Worm (Caenorhabditis elegans) whole organism, late embryonic: ENCODE results near the gene clec-3.

Experiments used
- F13H6.1 ChIP-seq: sonication (generic microtip); optimal IDR thresholded peaks from 2 replicates; lab custom pipeline; 2016; ENCODE audit warnings: missing genetic modification characterization, missing compliant biosample characterization
- K09A11.1 ChIP-seq: sonication (generic microtip); optimal IDR thresholded peaks from 2 replicates; lab custom pipeline; 2017; ENCODE audit warnings: antibody characterized with exemption, mild to moderate bottlenecking, missing genetic modification characterization, missing compliant biosample characterization; ENCODE audit not compliant: insufficient read depth
- T23F11.4 ChIP-seq: fragments of 200-800 bp; sonication (Bioruptor generic); optimal IDR thresholded peaks from 2 replicates; lab custom pipeline; 2018; ENCODE audit warnings: mild to moderate bottlenecking, missing genetic modification characterization, missing compliant biosample characterization
- Y22D7AL.16 ChIP-seq: sonication (generic microtip); optimal IDR thresholded peaks from 2 replicates; lab custom pipeline; 2016; ENCODE audit warnings: missing genetic modification characterization, missing compliant biosample characterization
- ahr-1 ChIP-seq: sonication (generic microtip); optimal IDR thresholded peaks from 2 replicates; lab custom pipeline; 2016; ENCODE audit warnings: missing genetic modification characterization, missing compliant biosample characterization
- ama-1 ChIP-seq: fragments of 150-350 bp; optimal IDR thresholded peaks from 2 replicates; lab custom pipeline; 2014
- ceh-18 ChIP-seq: sonication (generic microtip); optimal IDR thresholded peaks from 2 replicates; lab custom pipeline; 2016; ENCODE audit warnings: missing genetic modification characterization, missing compliant biosample characterization
- ceh-19 ChIP-seq: fragments of 200-800 bp; sonication (Bioruptor generic); optimal IDR thresholded peaks from 2 replicates; lab custom pipeline; 2018; ENCODE audit warnings: mild to moderate bottlenecking, missing genetic modification characterization, missing compliant biosample characterization
- ceh-2 ChIP-seq: sonication (generic microtip); optimal IDR thresholded peaks from 2 replicates; lab custom pipeline; 2016; ENCODE audit warnings: missing genotype, missing genetic modification characterization, missing compliant biosample characterization
- ceh-22 ChIP-seq: sonication (generic microtip); optimal IDR thresholded peaks from 2 replicates; lab custom pipeline; 2017; ENCODE audit warnings: missing biosample characterization, missing genetic modification characterization
- ceh-24 ChIP-seq: sonication (generic microtip); optimal IDR thresholded peaks from 2 replicates; lab custom pipeline; 2016; ENCODE audit warnings: mild to moderate bottlenecking, missing genetic modification characterization, missing compliant biosample characterization
- ceh-31 ChIP-seq: sonication (generic microtip); optimal IDR thresholded peaks from 2 replicates; lab custom pipeline; 2016; ENCODE audit warnings: missing genetic modification characterization, missing compliant biosample characterization
- ceh-34 ChIP-seq: sonication (generic microtip); optimal IDR thresholded peaks from 2 replicates; lab custom pipeline; 2016; ENCODE audit warnings: mild to moderate bottlenecking, missing genetic modification characterization, missing compliant biosample characterization
- ceh-9 ChIP-seq: sonication (generic microtip); optimal IDR thresholded peaks from 2 replicates; lab custom pipeline; 2016; ENCODE audit warnings: mild to moderate bottlenecking, missing genetic modification characterization, inconsistent platforms, missing compliant biosample characterization
- che-1 ChIP-seq: sonication (generic microtip); optimal IDR thresholded peaks from 2 replicates; lab custom pipeline; 2016; ENCODE audit warnings: mild to moderate bottlenecking, missing genetic modification characterization, missing compliant biosample characterization
- dve-1 ChIP-seq: sonication (generic microtip); optimal IDR thresholded peaks from 2 replicates; lab custom pipeline; 2017; ENCODE audit warnings: antibody characterized with exemption, mild to moderate bottlenecking, missing genetic modification characterization, missing compliant biosample characterization
- elt-2 ChIP-seq: sonication (generic microtip); optimal IDR thresholded peaks from 2 replicates; lab custom pipeline; 2016; ENCODE audit warnings: missing genetic modification reagents, missing genetic modification characterization, missing compliant biosample characterization
- elt-4 ChIP-seq: sonication (generic microtip); optimal IDR thresholded peaks from 2 replicates; lab custom pipeline; 2016; ENCODE audit warnings: missing genetic modification characterization, missing compliant biosample characterization
- fax-1 ChIP-seq: sonication (generic microtip); optimal IDR thresholded peaks from 2 replicates; lab custom pipeline; 2016; ENCODE audit warnings: missing genotype, missing genetic modification characterization, missing compliant biosample characterization
- gmeb-2 ChIP-seq: sonication (generic microtip); optimal IDR thresholded peaks from 2 replicates; lab custom pipeline; 2016; ENCODE audit warnings: missing genetic modification characterization, inconsistent platforms, missing compliant biosample characterization
- hlh-13 ChIP-seq: fragments of 200-800 bp; sonication (Bioruptor generic); optimal IDR thresholded peaks from 2 replicates; lab custom pipeline; 2018; ENCODE audit warnings: mild to moderate bottlenecking, missing genetic modification characterization, missing compliant biosample characterization
- hlh-30 ChIP-seq: sonication (generic microtip); optimal IDR thresholded peaks from 2 replicates; lab custom pipeline; 2017; ENCODE audit warnings: antibody characterized with exemption, missing genetic modification characterization, missing compliant biosample characterization; ENCODE audit not compliant: insufficient read depth
- madf-2 ChIP-seq: sonication (generic microtip); optimal IDR thresholded peaks from 2 replicates; lab custom pipeline; 2017; ENCODE audit warnings: missing genetic modification characterization, missing compliant biosample characterization
- mec-3 ChIP-seq: sonication (generic microtip); optimal IDR thresholded peaks from 2 replicates; lab custom pipeline; 2016; ENCODE audit warnings: borderline replicate concordance, missing genetic modification characterization, missing compliant biosample characterization
- nfya-1 ChIP-seq: sonication (generic microtip); optimal IDR thresholded peaks from 2 replicates; lab custom pipeline; 2017; ENCODE audit warnings: missing genetic modification characterization, mild to moderate bottlenecking, missing compliant biosample characterization, antibody characterized with exemption, moderate library complexity
- nhr-232 ChIP-seq: sonication (generic microtip); optimal IDR thresholded peaks from 2 replicates; lab custom pipeline; 2016; ENCODE audit warnings: missing genetic modification characterization, missing compliant biosample characterization
- npax-4 ChIP-seq: sonication (generic microtip); optimal IDR thresholded peaks from 2 replicates; lab custom pipeline; 2016; ENCODE audit warnings: missing genetic modification characterization, missing compliant biosample characterization
- pax-1 ChIP-seq: fragments of 150-350 bp; optimal IDR thresholded peaks from 2 replicates; lab custom pipeline; 2014; ENCODE audit warnings: missing biosample characterization, missing genetic modification characterization
- pha-2 ChIP-seq: sonication (generic microtip); optimal IDR thresholded peaks from 2 replicates; lab custom pipeline; 2017; ENCODE audit warnings: mild to moderate bottlenecking, missing genetic modification characterization, missing compliant biosample characterization
- pha-4 ChIP-seq: fragments of 150-350 bp; optimal IDR thresholded peaks from 2 replicates; lab custom pipeline; 2018; ENCODE audit warnings: missing biosample characterization, missing genetic modification reagents, missing genetic modification characterization
- pros-1 ChIP-seq: fragments of 150-350 bp; optimal IDR thresholded peaks from 2 replicates; lab custom pipeline; 2014; ENCODE audit warnings: missing biosample characterization, missing genetic modification reagents, missing genetic modification characterization
- sdc-2 ChIP-seq: sonication (generic microtip); optimal IDR thresholded peaks from 2 replicates; lab custom pipeline; 2016; ENCODE audit warnings: missing genotype, missing genetic modification characterization, missing compliant biosample characterization
- sox-4 ChIP-seq: sonication (generic microtip); optimal IDR thresholded peaks from 2 replicates; lab custom pipeline; 2017; ENCODE audit warnings: mild to moderate bottlenecking, missing genetic modification characterization, inconsistent platforms, missing compliant biosample characterization
- tbx-2 ChIP-seq: sonication (generic microtip); optimal IDR thresholded peaks from 2 replicates; lab custom pipeline; 2016; ENCODE audit warnings: missing genetic modification characterization, missing compliant biosample characterization
- tbx-7 ChIP-seq: sonication (generic microtip); optimal IDR thresholded peaks from 2 replicates; lab custom pipeline; 2016; ENCODE audit warnings: missing genotype, missing genetic modification characterization, missing compliant biosample characterization
- ttx-3 ChIP-seq: sonication (generic microtip); optimal IDR thresholded peaks from 2 replicates; lab custom pipeline; 2016; ENCODE audit warnings: missing genetic modification reagents, missing genetic modification characterization, missing compliant biosample characterization
- unc-3 ChIP-seq, 2 experiments: fragments of 200-800 bp in 1 of 2; sonication (Bioruptor generic) in 1 of 2; sonication (generic microtip) in 1 of 2; conservative IDR thresholded peaks in 1 of 2; optimal IDR thresholded peaks in 1 of 2; 2 replicates each; pipeline versions ENCODE4 v1.3.6 to Lab custom; 2016 to 2022; ENCODE audit warnings: missing compliant biosample characterization in 2 of 2, missing genetic modification characterization in 2 of 2, missing genetic modification reagents in 1 of 2
- unc-42 ChIP-seq: sonication (generic microtip); optimal IDR thresholded peaks from 2 replicates; lab custom pipeline; 2016; ENCODE audit warnings: missing genotype, missing genetic modification characterization, missing compliant biosample characterization
- unc-55 ChIP-seq: sonication (generic microtip); optimal IDR thresholded peaks from 2 replicates; lab custom pipeline; 2017; ENCODE audit warnings: missing biosample characterization, missing genetic modification reagents, missing genetic modification characterization
- unc-86 ChIP-seq: sonication (generic microtip); optimal IDR thresholded peaks from 2 replicates; lab custom pipeline; 2016; ENCODE audit warnings: missing genetic modification characterization, missing compliant biosample characterization
- zip-5 ChIP-seq: sonication (generic microtip); optimal IDR thresholded peaks from 2 replicates; lab custom pipeline; 2016; ENCODE audit warnings: missing genetic modification characterization, missing compliant biosample characterization
- ztf-16 ChIP-seq: sonication (generic microtip); optimal IDR thresholded peaks from 2 replicates; lab custom pipeline; 2017; ENCODE audit warnings: missing genetic modification characterization, missing compliant biosample characterization

The clec-3 gene

DNA sequence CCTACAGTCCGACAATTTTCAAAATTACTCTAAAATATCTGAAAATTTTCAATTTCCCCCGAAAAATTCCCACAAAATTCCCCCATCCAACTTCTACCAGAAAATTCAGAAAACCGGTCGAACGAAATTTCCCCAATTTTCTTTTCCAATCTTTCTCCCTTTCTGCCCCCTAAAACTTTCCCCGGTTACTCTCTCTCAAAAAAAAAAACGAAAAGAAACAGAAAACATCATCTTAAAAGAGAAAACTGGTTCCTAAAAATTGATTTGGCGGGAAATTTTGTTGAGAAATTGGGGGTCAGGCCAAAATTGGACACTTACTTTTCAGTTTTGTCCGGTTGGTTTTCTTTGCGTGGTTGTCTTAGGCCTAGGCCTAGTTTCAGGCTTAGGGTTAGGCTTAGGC is 42.1 kb downstream of the clec-3 start:
- no peak for TF ChIP-seq che-1 (tag; lab: Kevin White, UChicago)
- no peak for TF ChIP-seq unc-55 (GFP tag; lab: Kevin White, UChicago)
- TF ChIP-seq ceh-19 (GFP tag; lab: Kevin White, UChicago): no peak
- no peak for TF ChIP-seq Y22D7AL.16 (tag; lab: Kevin White, UChicago)
- TF ChIP-seq nhr-232 (tag; lab: Kevin White, UChicago): no peak
- TF ChIP-seq dve-1 (tag; lab: Kevin White, UChicago): no peak
- TF ChIP-seq pha-4 (tag; lab: Kevin White, UChicago): no peak
- TF ChIP-seq tbx-2: no peak
- TF ChIP-seq elt-2: no peak
- TF ChIP-seq unc-86: no peak
- no peak for TF ChIP-seq ceh-31 (tag; lab: Kevin White, UChicago)
- TF ChIP-seq ama-1: no peak
- no peak for TF ChIP-seq sox-4 (tag; lab: Kevin White, UChicago)
- TF ChIP-seq pha-2 (tag; lab: Kevin White, UChicago): no peak
- TF ChIP-seq hlh-13 (GFP tag; lab: Kevin White, UChicago): no peak
- no peak for TF ChIP-seq ceh-34
- TF ChIP-seq K09A11.1 (tag; lab: Kevin White, UChicago): no peak
- TF ChIP-seq unc-3 (GFP tag; conservative IDR thresholded peaks at IDR 0.05; lab: Robert Waterston, UW): no peak
- no peak for TF ChIP-seq unc-3 (tag; optimal IDR thresholded peaks at IDR 0.05; lab: Kevin White, UChicago)
- TF ChIP-seq ceh-9 (tag; lab: Kevin White, UChicago): no peak

DNA sequence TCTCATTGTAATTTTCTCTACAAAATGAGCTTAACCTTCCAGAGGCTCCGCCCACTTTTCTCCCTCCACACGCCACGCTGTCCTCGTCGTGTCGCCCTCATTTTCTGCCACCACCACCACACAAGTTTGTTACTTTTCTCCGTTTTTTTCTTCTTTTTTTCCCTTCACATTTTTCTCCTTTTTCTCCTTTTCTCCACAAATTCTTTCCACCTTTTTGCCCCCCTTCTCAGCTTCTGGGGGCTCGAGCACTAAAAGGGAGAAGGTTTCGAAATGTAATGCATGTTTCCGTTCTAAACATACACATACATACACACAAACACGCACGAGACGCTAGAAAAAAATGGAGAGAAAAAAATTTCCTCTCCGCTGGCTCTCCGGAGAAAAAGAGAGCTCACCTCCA is 43.1 kb downstream of the clec-3 start, which contains the start of gene nhr-88:
Gene nhr-88, plus strand, starts transcription at position 43 of the 400 bp plus-strand sequence.
- TF ChIP-seq zip-5 (tag; lab: Kevin White, UChicago) (no peak), gmeb-2 (tag; lab: Kevin White, UChicago) (no peak), ahr-1 (tag; lab: Kevin White, UChicago) (no peak), unc-42 (tag; lab: Kevin White, UChicago) (peak; percentile 4), sox-4 (tag; lab: Kevin White, UChicago) (peak; percentile 23), sdc-2 (tag; lab: Kevin White, UChicago) (peak; percentile 9), ceh-31 (tag; lab: Kevin White, UChicago) (peak; percentile 36), ceh-22 (no peak), F13H6.1 (tag; lab: Kevin White, UChicago) (no peak)

DNA sequence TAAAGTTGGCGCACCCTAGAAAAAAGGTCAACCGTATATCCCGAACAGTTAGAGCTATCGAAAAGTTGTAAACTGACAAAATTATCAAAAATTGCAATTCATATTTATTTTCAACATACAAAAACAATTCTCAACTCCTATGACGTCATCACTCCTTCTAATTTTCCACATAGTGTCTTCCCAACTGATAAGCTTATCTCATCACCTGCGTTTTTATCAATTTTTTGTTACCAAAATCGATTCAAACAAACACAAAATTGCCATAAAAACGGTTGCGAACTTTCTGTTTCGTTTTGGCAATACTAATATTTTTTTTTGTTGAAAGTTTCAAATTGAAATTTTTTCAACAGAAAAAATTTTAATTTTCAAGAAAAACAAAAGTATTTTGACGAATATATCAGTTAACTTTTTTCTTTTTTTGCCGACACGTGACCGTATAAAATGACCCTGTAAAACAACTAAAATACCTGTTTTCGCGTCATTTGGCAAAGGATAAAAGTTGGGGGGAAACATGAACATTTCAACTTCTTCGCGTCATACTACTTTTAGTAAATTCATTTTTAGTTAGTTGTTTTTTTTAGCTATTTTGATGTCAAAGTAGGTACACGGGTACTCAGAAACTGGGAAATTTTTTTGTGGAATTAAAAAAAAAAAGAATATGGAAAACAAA is 44.0 kb downstream of the clec-3 start:
- TF ChIP-seq gmeb-2 (tag; lab: Kevin White, UChicago) (no peak), elt-2 (peak; percentile 96)

DNA sequence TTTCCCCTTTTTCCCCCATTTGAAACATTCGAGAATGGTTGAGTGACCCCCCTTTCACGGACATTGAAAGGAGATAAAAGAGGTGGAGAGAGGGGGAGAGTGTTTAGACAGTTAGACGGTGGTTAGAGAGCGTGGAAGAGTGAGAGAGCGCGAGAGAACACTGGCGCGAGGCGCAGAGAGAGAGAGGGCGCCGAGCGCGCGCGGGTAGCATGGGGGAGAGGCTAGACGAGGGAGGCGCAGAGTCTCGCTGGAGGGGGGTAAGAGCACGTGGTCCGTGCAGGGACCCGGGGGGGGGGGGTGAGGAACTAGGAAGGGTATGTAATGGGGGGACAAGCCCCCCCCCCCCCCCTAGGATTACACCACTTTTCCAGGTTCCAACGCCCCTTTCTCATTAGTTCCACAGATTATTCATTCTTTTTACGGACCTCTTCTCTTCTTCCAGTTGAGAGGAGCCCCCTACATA is 45.7 kb downstream of the clec-3 start:
- no peak for TF ChIP-seq gmeb-2 (tag; lab: Kevin White, UChicago)
- TF ChIP-seq pax-1: peak; percentile 40
- no peak for TF ChIP-seq fax-1 (tag; lab: Kevin White, UChicago)
- TF ChIP-seq npax-4: no peak
- peak; percentile 78 for TF ChIP-seq nfya-1 (tag; lab: Kevin White, UChicago)
- peak; percentile 87 for TF ChIP-seq pros-1 (tag; lab: Kevin White, UChicago)
- peak; percentile 38 for TF ChIP-seq ttx-3
- TF ChIP-seq ceh-24 (tag; lab: Kevin White, UChicago): no peak
- peak; percentile 12 for TF ChIP-seq ceh-19 (GFP tag; lab: Kevin White, UChicago)
- peak; percentile 65 for TF ChIP-seq unc-55 (GFP tag; lab: Kevin White, UChicago)
- TF ChIP-seq F13H6.1 (tag; lab: Kevin White, UChicago): peak; percentile 39
- TF ChIP-seq ahr-1 (tag; lab: Kevin White, UChicago): no peak
- no peak for TF ChIP-seq tbx-7 (tag; lab: Kevin White, UChicago)
- no peak for TF ChIP-seq elt-4 (tag; lab: Kevin White, UChicago)
- TF ChIP-seq T23F11.4 (GFP tag; lab: Kevin White, UChicago): peak; percentile 44
- TF ChIP-seq ceh-2: no peak
- TF ChIP-seq unc-86: peak; percentile 31
- TF ChIP-seq hlh-30: peak; percentile 70
- TF ChIP-seq ceh-31 (tag; lab: Kevin White, UChicago): peak; percentile 79
- TF ChIP-seq mec-3 (tag; lab: Kevin White, UChicago): no peak
- TF ChIP-seq dve-1 (tag; lab: Kevin White, UChicago): peak; percentile 69
- TF ChIP-seq ztf-16 (tag; lab: Kevin White, UChicago): peak; percentile 18
- TF ChIP-seq unc-3 (GFP tag; conservative IDR thresholded peaks at IDR 0.05; lab: Robert Waterston, UW): 0 out of 2 replicates have a peak, but pooled peaks have one; percentile 4
- no peak for TF ChIP-seq unc-3 (tag; optimal IDR thresholded peaks at IDR 0.05; lab: Kevin White, UChicago)
- peak; percentile 23 for TF ChIP-seq ceh-18 (tag; lab: Kevin White, UChicago)
- TF ChIP-seq ceh-22: peak; percentile 31
- no peak for TF ChIP-seq madf-2 (tag; lab: Kevin White, UChicago)
- peak; percentile 42 for TF ChIP-seq sox-4 (tag; lab: Kevin White, UChicago)
- peak; percentile 35 for TF ChIP-seq tbx-2
- peak; percentile 3 for TF ChIP-seq ceh-34
